Worm (Caenorhabditis elegans): Measurements from ENCODE around the gene C55C3.6.

ce11 chrIV:5725300-5725699, 42.3 kb downstream of the C55C3.6 start, which contains the start of gene H35B03.1:
- TF ChIP-seq unc-86 (tag; optimal IDR thresholded peaks at IDR 0.05) (no peak), ttx-3 (tag; optimal IDR thresholded peaks at IDR 0.05) (no peak), pha-2 (tag; optimal IDR thresholded peaks at IDR 0.05) (no peak), nfya-1 (tag; optimal IDR thresholded peaks at IDR 0.05) (no peak), nhr-11 (tag; optimal IDR thresholded peaks at IDR 0.05) (no peak), ama-1 (optimal IDR thresholded peaks at IDR 0.05) (no peak), Y22D7AL.16 (tag; optimal IDR thresholded peaks at IDR 0.05) (no peak), ceh-22 (tag; optimal IDR thresholded peaks at IDR 0.05) (no peak), C08G9.2 (tag; optimal IDR thresholded peaks at IDR 0.05) (no peak)

All from whole organism, late embryonic.